Comparison of ENCODE assay signal across 5 fruit fly cellular contexts in the genomic region with DNA sequence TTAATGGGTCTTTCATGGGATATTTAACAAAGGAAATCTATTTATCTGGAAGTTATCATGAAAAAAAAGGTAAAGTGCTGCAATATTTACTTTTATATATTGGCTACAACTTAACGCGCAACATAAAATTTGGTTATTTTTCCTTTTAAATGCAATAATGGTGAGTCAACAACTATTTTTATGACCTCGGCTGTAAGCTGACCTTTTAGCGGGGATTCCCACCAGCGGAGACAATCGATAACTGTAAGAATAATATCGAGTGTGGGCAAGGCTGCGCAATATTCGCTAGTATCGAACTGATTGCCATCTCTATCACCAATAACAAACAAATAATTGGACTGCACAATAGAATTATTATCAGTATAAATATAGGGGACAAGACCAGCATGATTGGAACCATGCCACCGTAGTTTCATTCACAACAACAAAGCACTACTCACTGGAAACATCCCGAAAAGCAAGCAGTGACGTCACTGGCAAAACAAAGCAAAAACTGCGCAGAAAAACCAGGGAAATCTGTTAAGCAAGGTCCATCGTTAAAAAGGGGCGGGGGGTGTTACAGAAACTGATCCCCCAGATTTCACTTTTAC.
A peak's percentile ranks its signal among the peaks of the same experiment; 100 is the strongest.
TF ChIP-seq lines count a peak whose summit lies in the region.

Gene Syx17 (plus strand): TSS at position 308 of the 590 bp plus-strand sequence.

- peak; percentile 49 for TF ChIP-seq CTCF in whole organism, embryonic (GFP tag; optimal IDR thresholded peaks at IDR 0.05; lab: Kevin White, UChicago)

TF ChIP-seq in whole organism, adult, 20 proteins besides CTCF, POLR2A, EP300 and RAD21 (continues in another document):
- peak; percentile 8 for TF ChIP-seq Mnt (GFP tag; optimal IDR thresholded peaks at IDR 0.05; lab: Kevin White, UChicago)
- TF ChIP-seq pad (GFP tag; optimal IDR thresholded peaks at IDR 0.05; lab: Kevin White, UChicago): peak; percentile 10
- TF ChIP-seq kay (GFP tag; lab: Kevin White, UChicago; ENCODE audit: borderline replicate concordance): no peak
- TF ChIP-seq CG12768 (GFP tag; optimal IDR thresholded peaks at IDR 0.05; lab: Kevin White, UChicago): no peak
- TF ChIP-seq CG33017 (tag; optimal IDR thresholded peaks at IDR 0.05; lab: Kevin White, UChicago): peak; percentile 24
- no peak for TF ChIP-seq CG7045 (GFP tag; optimal IDR thresholded peaks at IDR 0.05; lab: Kevin White, UChicago)
- no peak for TF ChIP-seq CG14711 (tag; optimal IDR thresholded peaks at IDR 0.05; lab: Kevin White, UChicago)
- no peak for TF ChIP-seq CG5204 (GFP tag; optimal IDR thresholded peaks at IDR 0.05; lab: Kevin White, UChicago)
- TF ChIP-seq Hr96 (GFP tag; optimal IDR thresholded peaks at IDR 0.05; lab: Kevin White, UChicago): peak; percentile 42
- no peak for TF ChIP-seq cnc (optimal IDR thresholded peaks at IDR 0.05; lab: Kevin White, UChicago)
- TF ChIP-seq ovo (GFP tag; optimal IDR thresholded peaks at IDR 0.05; lab: Kevin White, UChicago): no peak
- no peak for TF ChIP-seq tj (GFP tag; optimal IDR thresholded peaks at IDR 0.05; lab: Kevin White, UChicago)
- TF ChIP-seq CG11617 (GFP tag; optimal IDR thresholded peaks at IDR 0.05; lab: Kevin White, UChicago): no peak
- TF ChIP-seq bab1 (GFP tag; optimal IDR thresholded peaks at IDR 0.05; lab: Kevin White, UChicago): peak; percentile 54
- TF ChIP-seq cic (GFP tag; optimal IDR thresholded peaks at IDR 0.05; lab: Kevin White, UChicago): no peak
- peak; percentile 70 for TF ChIP-seq toe (GFP tag; optimal IDR thresholded peaks at IDR 0.05; lab: Kevin White, UChicago)
- TF ChIP-seq CG7101 (tag; optimal IDR thresholded peaks at IDR 0.05; lab: Kevin White, UChicago): peak; percentile 30

TF ChIP-seq in whole organism, embryonic, 481 proteins besides CTCF, POLR2A, EP300 and RAD21 (continues in another document):
- TF ChIP-seq CG2120 (GFP tag; optimal IDR thresholded peaks at IDR 0.05; lab: Kevin White, UChicago) (peak; percentile 79), CG10979 (tag; optimal IDR thresholded peaks at IDR 0.05; lab: Kevin White, UChicago) (peak; percentile 64), Elba2 (GFP tag; optimal IDR thresholded peaks at IDR 0.05; lab: Kevin White, UChicago) (no peak), CG6654 (GFP tag; optimal IDR thresholded peaks at IDR 0.05; lab: Kevin White, UChicago) (no peak), Camta (GFP tag; optimal IDR thresholded peaks at IDR 0.05; lab: Kevin White, UChicago) (peak; percentile 52), CG5180 (GFP tag; optimal IDR thresholded peaks at IDR 0.05; lab: Kevin White, UChicago) (peak; percentile 51), Aef1 (GFP tag; IDR thresholded peaks at IDR 0.05; lab: Robert Waterston, UW) (peak; percentile 40; the same call in 2 of the 3 replicates), unpg (GFP tag; optimal IDR thresholded peaks at IDR 0.05; lab: Kevin White, UChicago) (peak; percentile 52), tin (GFP tag; optimal IDR thresholded peaks at IDR 0.05; lab: Kevin White, UChicago) (peak; percentile 62), CG11085 (GFP tag; IDR thresholded peaks at IDR 0.05; lab: Robert Waterston, UW) (0 out of 2 replicates have a peak, but pooled peaks have one; percentile 32), HmgZ (tag; optimal IDR thresholded peaks at IDR 0.05; lab: Kevin White, UChicago) (peak; percentile 83), so (GFP tag; IDR thresholded peaks at IDR 0.05; lab: Robert Waterston, UW) (no peak), HLHmδ (GFP tag; optimal IDR thresholded peaks at IDR 0.05; lab: Kevin White, UChicago) (no peak), CG10959 (GFP tag; IDR thresholded peaks at IDR 0.05; lab: Robert Waterston, UW) (no peak), CG10431 (GFP tag; optimal IDR thresholded peaks at IDR 0.05; lab: Kevin White, UChicago) (no peak), CG34224 (GFP tag; IDR thresholded peaks at IDR 0.05; lab: Robert Waterston, UW; ENCODE audit: partially characterized antibody) (peak; percentile 96), stc (GFP tag; IDR thresholded peaks at IDR 0.05; lab: Robert Waterston, UW) (no peak)

TF ChIP-seq in whole organism, prepupa, 60 proteins besides CTCF, POLR2A, EP300 and RAD21 (continues in another document):
- TF ChIP-seq Smox (GFP tag; optimal IDR thresholded peaks at IDR 0.05; lab: Kevin White, UChicago): peak; percentile 60
- peak; percentile 23 for TF ChIP-seq CG16779 (tag; optimal IDR thresholded peaks at IDR 0.05; lab: Kevin White, UChicago)
- TF ChIP-seq ss (GFP tag; optimal IDR thresholded peaks at IDR 0.05; lab: Kevin White, UChicago): peak in 1 of 2 experiments; percentile 3
- TF ChIP-seq svp (GFP tag; lab: Kevin White, UChicago): peak; percentile 99
- peak; percentile 12 for TF ChIP-seq CG11762 (GFP tag; optimal IDR thresholded peaks at IDR 0.05; lab: Kevin White, UChicago; ENCODE audit: insufficient read depth)
- peak; percentile 62 for TF ChIP-seq CG3919 (GFP tag; optimal IDR thresholded peaks at IDR 0.05; lab: Kevin White, UChicago)
- no peak for TF ChIP-seq Eip93F (GFP tag; optimal IDR thresholded peaks at IDR 0.05; lab: Kevin White, UChicago)
- TF ChIP-seq fkh (GFP tag; optimal IDR thresholded peaks at IDR 0.05; lab: Kevin White, UChicago): peak; percentile 88
- peak; percentile 66 for TF ChIP-seq Hr4 (GFP tag; optimal IDR thresholded peaks at IDR 0.05; lab: Kevin White, UChicago)
- peak; percentile 23 for TF ChIP-seq spab (GFP tag; optimal IDR thresholded peaks at IDR 0.05; lab: Kevin White, UChicago)
- peak; percentile 28 for TF ChIP-seq CG3032 (tag; optimal IDR thresholded peaks at IDR 0.05; lab: Kevin White, UChicago)
- peak; percentile 23 for TF ChIP-seq dsx (GFP tag; optimal IDR thresholded peaks at IDR 0.05; lab: Kevin White, UChicago; ENCODE audit: poor library complexity, severe bottlenecking)
- TF ChIP-seq lz (GFP tag; optimal IDR thresholded peaks at IDR 0.05; lab: Kevin White, UChicago): peak; percentile 50
- TF ChIP-seq CG15336 (GFP tag; IDR thresholded peaks at IDR 0.05; lab: Robert Waterston, UW): peak; percentile 67
- peak; percentile 77 for TF ChIP-seq Sox14 (GFP tag; optimal IDR thresholded peaks at IDR 0.05; lab: Kevin White, UChicago)
- TF ChIP-seq CG8119 (GFP tag; IDR thresholded peaks at IDR 0.05; lab: Robert Waterston, UW): peak; percentile 58; the same call in 2 of the 3 replicates
- TF ChIP-seq Blimp-1 (GFP tag; optimal IDR thresholded peaks at IDR 0.05; lab: Kevin White, UChicago): no peak

TF ChIP-seq in whole organism, pupa, 21 proteins besides CTCF, POLR2A, EP300 and RAD21 (continues in another document):
- TF ChIP-seq gl (tag; optimal IDR thresholded peaks at IDR 0.05; lab: Kevin White, UChicago) (no peak), fd96Ca (GFP tag; IDR thresholded peaks at IDR 0.05; lab: Robert Waterston, UW) (peak; percentile 26; the same call in 1 of the 3 replicates), Pif1B (GFP tag; optimal IDR thresholded peaks at IDR 0.05; lab: Kevin White, UChicago) (peak; percentile 47), Snoo (tag; optimal IDR thresholded peaks at IDR 0.05; lab: Kevin White, UChicago) (peak; percentile 37), CG12605 (GFP tag; IDR thresholded peaks at IDR 0.05; lab: Robert Waterston, UW) (peak; percentile 35; the same call in 1 of the 2 replicates), CG34367 (tag; optimal IDR thresholded peaks at IDR 0.05; lab: Kevin White, UChicago) (peak; percentile 35), EcR (GFP tag; optimal IDR thresholded peaks at IDR 0.05; lab: Kevin White, UChicago) (peak; percentile 49), CG8301 (tag; optimal IDR thresholded peaks at IDR 0.05; lab: Kevin White, UChicago) (peak; percentile 67), CG14655 (GFP tag; optimal IDR thresholded peaks at IDR 0.05; lab: Kevin White, UChicago) (peak; percentile 55), CG13204 (GFP tag; optimal IDR thresholded peaks at IDR 0.05; lab: Kevin White, UChicago) (no peak), CG8159 (tag; optimal IDR thresholded peaks at IDR 0.05; lab: Kevin White, UChicago) (peak; percentile 46), rn (GFP tag; IDR thresholded peaks at IDR 0.05; lab: Robert Waterston, UW) (no peak), D1 (tag; optimal IDR thresholded peaks at IDR 0.05; lab: Kevin White, UChicago) (peak; percentile 28), CG15710 (tag; optimal IDR thresholded peaks at IDR 0.05; lab: Kevin White, UChicago) (peak; percentile 43), CG10348 (GFP tag; IDR thresholded peaks at IDR 0.05; lab: Robert Waterston, UW) (no peak), CG32121 (GFP tag; IDR thresholded peaks at IDR 0.05; lab: Robert Waterston, UW) (peak; percentile 61; the same call in 1 of the 2 replicates), CG4496 (GFP tag; IDR thresholded peaks at IDR 0.05; lab: Robert Waterston, UW) (peak; percentile 74), CG17806 (tag; optimal IDR thresholded peaks at IDR 0.05; lab: Kevin White, UChicago) (peak; percentile 49)

TF ChIP-seq in whole organism, wandering third instar larva, 38 proteins besides CTCF, POLR2A, EP300 and RAD21 (continues in another document):
- TF ChIP-seq sv (GFP tag; optimal IDR thresholded peaks at IDR 0.05; lab: Kevin White, UChicago) (peak; percentile 17), Rel (GFP tag; optimal IDR thresholded peaks at IDR 0.05; lab: Kevin White, UChicago) (no peak), Rel (tag; optimal IDR thresholded peaks at IDR 0.05; lab: Kevin White, UChicago) (peak; percentile 98), dmrt93B (GFP tag; optimal IDR thresholded peaks at IDR 0.05; lab: Kevin White, UChicago) (peak; percentile 4), CG9705 (GFP tag; optimal IDR thresholded peaks at IDR 0.05; lab: Kevin White, UChicago) (peak; percentile 34), pan (optimal IDR thresholded peaks at IDR 0.05; lab: Kevin White, UChicago) (no peak), Hr83 (GFP tag; optimal IDR thresholded peaks at IDR 0.05; lab: Kevin White, UChicago; ENCODE audit: poor library complexity, severe bottlenecking) (peak; percentile 58), tai (GFP tag; optimal IDR thresholded peaks at IDR 0.05; lab: Kevin White, UChicago) (peak; percentile 57), brk (GFP tag; optimal IDR thresholded peaks at IDR 0.05; lab: Kevin White, UChicago) (peak; percentile 30), Hr78 (GFP tag; optimal IDR thresholded peaks at IDR 0.05; lab: Kevin White, UChicago) (peak; percentile 86), rgr (GFP tag; optimal IDR thresholded peaks at IDR 0.05; lab: Kevin White, UChicago) (peak; percentile 52), h (GFP tag; optimal IDR thresholded peaks at IDR 0.05; lab: Kevin White, UChicago) (peak; percentile 43), ey (GFP tag; optimal IDR thresholded peaks at IDR 0.05; lab: Kevin White, UChicago) (peak; percentile 40), woc (GFP tag; optimal IDR thresholded peaks at IDR 0.05; lab: Kevin White, UChicago) (no peak), sage (GFP tag; optimal IDR thresholded peaks at IDR 0.05; lab: Kevin White, UChicago) (peak; percentile 33), br (GFP tag; optimal IDR thresholded peaks at IDR 0.05; lab: Kevin White, UChicago) (peak; percentile 25), Hnf4 (GFP tag; optimal IDR thresholded peaks at IDR 0.05; lab: Kevin White, UChicago) (peak; percentile 71), foxo (GFP tag; optimal IDR thresholded peaks at IDR 0.05; lab: Kevin White, UChicago) (peak in 1 of 2 experiments; percentile 53), Sp1 (GFP tag; optimal IDR thresholded peaks at IDR 0.05; lab: Kevin White, UChicago) (peak; percentile 33), Abd-B (GFP tag; optimal IDR thresholded peaks at IDR 0.05; lab: Kevin White, UChicago) (no peak), Dif (GFP tag; optimal IDR thresholded peaks at IDR 0.05; lab: Kevin White, UChicago; ENCODE audit: partially characterized antibody) (no peak)
